Worm (Caenorhabditis elegans) whole organism, L2 larva: ENCODE results near the gene T01C3.11.

Source experiments
- C34F6.9 ChIP-seq: fragments of 150-350 bp; optimal IDR thresholded peaks from 2 replicates; lab custom pipeline; 2014; ENCODE audit warnings: missing biosample characterization, missing genetic modification characterization
- Y55F3AM.14 ChIP-seq: fragments of 200-800 bp; sonication (Bioruptor generic); optimal IDR thresholded peaks from 2 replicates; lab custom pipeline; 2018; ENCODE audit warnings: mild to moderate bottlenecking, missing genetic modification characterization, missing compliant biosample characterization
- alr-1 ChIP-seq: fragments of 150-350 bp; optimal IDR thresholded peaks from 2 replicates; lab custom pipeline; 2014; ENCODE audit warnings: missing biosample characterization, missing genetic modification characterization
- ama-1 ChIP-seq: fragments of 150-350 bp; optimal IDR thresholded peaks from 2 replicates; lab custom pipeline; 2018; ENCODE audit warnings: inconsistent platforms
- blmp-1 ChIP-seq: sonication (generic microtip); optimal IDR thresholded peaks from 2 replicates; lab custom pipeline; 2017; ENCODE audit warnings: missing genetic modification characterization, mild to moderate bottlenecking, missing compliant biosample characterization, antibody characterized with exemption, moderate library complexity; ENCODE audit not compliant: insufficient read depth
- ceh-16 ChIP-seq: fragments of 150-350 bp; optimal IDR thresholded peaks from 2 replicates; lab custom pipeline; 2014; ENCODE audit warnings: missing biosample characterization, missing genetic modification characterization
- ceh-82 ChIP-seq: fragments of 150-350 bp; optimal IDR thresholded peaks from 2 replicates; lab custom pipeline; 2014; ENCODE audit warnings: missing biosample characterization, missing genetic modification characterization
- dmd-4 ChIP-seq: sonication (generic microtip); optimal IDR thresholded peaks from 2 replicates; lab custom pipeline; 2017; ENCODE audit warnings: missing biosample characterization, missing genetic modification characterization
- egl-27 ChIP-seq: sonication (generic microtip); optimal IDR thresholded peaks from 3 replicates; lab custom pipeline; 2017; ENCODE audit warnings: missing biosample characterization, missing genetic modification reagents, missing genetic modification characterization
- elt-1 ChIP-seq: fragments of 150-350 bp; optimal IDR thresholded peaks from 2 replicates; lab custom pipeline; 2014; ENCODE audit warnings: missing biosample characterization, missing genetic modification characterization
- elt-3 ChIP-seq: sonication (generic microtip); optimal IDR thresholded peaks from 2 replicates; lab custom pipeline; 2017; ENCODE audit warnings: missing biosample characterization, missing genetic modification characterization
- fos-1 ChIP-seq: fragments of 150-350 bp; optimal IDR thresholded peaks from 2 replicates; lab custom pipeline; 2014; ENCODE audit warnings: missing biosample characterization, missing genetic modification characterization
- gmeb-1 ChIP-seq: fragments of 150-350 bp; optimal IDR thresholded peaks from 2 replicates; lab custom pipeline; 2014; ENCODE audit warnings: missing biosample characterization, missing genetic modification characterization
- lin-13 ChIP-seq: fragments of 150-350 bp; optimal IDR thresholded peaks from 2 replicates; lab custom pipeline; 2014; ENCODE audit warnings: missing biosample characterization, missing genetic modification reagents, missing genetic modification characterization
- lsy-2 ChIP-seq, 2 experiments: fragments of 150-350 bp in 1 of 2; sonication (generic microtip) in 1 of 2; optimal IDR thresholded peaks; 2 replicates each; lab custom pipeline; 2014 to 2017; ENCODE audit warnings: missing biosample characterization in 2 of 2, missing genetic modification characterization in 2 of 2
- mab-5 ChIP-seq: fragments of 150-350 bp; optimal IDR thresholded peaks from 2 replicates; lab custom pipeline; 2014; ENCODE audit warnings: missing biosample characterization, missing genetic modification characterization
- mbf-1 ChIP-seq: sonication (generic microtip); optimal IDR thresholded peaks from 2 replicates; lab custom pipeline; 2017; ENCODE audit warnings: missing biosample characterization, missing genetic modification characterization
- mdl-1 ChIP-seq, 2 experiments: fragments of 150-350 bp in 1 of 2; sonication (generic microtip) in 1 of 2; optimal IDR thresholded peaks; 2 replicates each; lab custom pipeline; 2017; ENCODE audit warnings: missing biosample characterization in 2 of 2, missing genetic modification characterization in 2 of 2
- nhr-10 ChIP-seq: sonication (generic microtip); optimal IDR thresholded peaks from 2 replicates; lab custom pipeline; 2017; ENCODE audit warnings: missing biosample characterization, missing genetic modification characterization
- nhr-12 ChIP-seq: fragments of 150-350 bp; optimal IDR thresholded peaks from 2 replicates; lab custom pipeline; 2014; ENCODE audit warnings: missing biosample characterization, missing genetic modification characterization
- nhr-129 ChIP-seq: fragments of 150-350 bp; optimal IDR thresholded peaks from 2 replicates; lab custom pipeline; 2014; ENCODE audit warnings: missing biosample characterization, missing genetic modification characterization
- nhr-23 ChIP-seq: fragments of 150-350 bp; optimal IDR thresholded peaks from 2 replicates; lab custom pipeline; 2014; ENCODE audit warnings: missing biosample characterization, missing genetic modification reagents, missing genetic modification characterization
- peb-1 ChIP-seq: fragments of 150-350 bp; optimal IDR thresholded peaks from 2 replicates; lab custom pipeline; 2014; ENCODE audit warnings: missing biosample characterization, missing genetic modification characterization
- sem-4 ChIP-seq: fragments of 150-350 bp; optimal IDR thresholded peaks from 2 replicates; lab custom pipeline; 2014; ENCODE audit warnings: missing biosample characterization, missing genetic modification reagents, missing genetic modification characterization
- skn-1 ChIP-seq: sonication (generic microtip); optimal IDR thresholded peaks from 2 replicates; lab custom pipeline; 2017; ENCODE audit warnings: missing biosample characterization, missing genetic modification characterization
- sma-3 ChIP-seq: sonication (generic microtip); optimal IDR thresholded peaks from 2 replicates; lab custom pipeline; 2016; ENCODE audit warnings: missing genetic modification reagents, missing genetic modification characterization, missing compliant biosample characterization
- sma-9 ChIP-seq, 2 experiments: fragments of 150-350 bp in 1 of 2; sonication (generic microtip) in 1 of 2; optimal IDR thresholded peaks; 2 replicates each; lab custom pipeline; 2014 to 2016; ENCODE audit warnings: missing genetic modification characterization in 2 of 2, mild to moderate bottlenecking in 1 of 2, missing biosample characterization in 1 of 2, missing compliant biosample characterization in 1 of 2, missing genetic modification reagents in 1 of 2, moderate library complexity in 1 of 2
- unc-39 ChIP-seq: fragments of 150-350 bp; optimal IDR thresholded peaks from 2 replicates; lab custom pipeline; 2014; ENCODE audit warnings: missing biosample characterization, missing genetic modification characterization
- unc-55 ChIP-seq: fragments of 150-350 bp; sonication (generic microtip); optimal IDR thresholded peaks from 3 replicates; lab custom pipeline; 2014; ENCODE audit warnings: missing biosample characterization, missing genetic modification reagents, missing genetic modification characterization
- unc-62 ChIP-seq: fragments of 150-350 bp; optimal IDR thresholded peaks from 2 replicates; lab custom pipeline; 2014; ENCODE audit warnings: missing biosample characterization, missing genetic modification reagents, missing genetic modification characterization
- zag-1 ChIP-seq: fragments of 150-350 bp; optimal IDR thresholded peaks from 2 replicates; lab custom pipeline; 2014; ENCODE audit warnings: missing biosample characterization, missing genetic modification characterization
- ztf-11 ChIP-seq: sonication (generic microtip); optimal IDR thresholded peaks from 2 replicates; lab custom pipeline; 2017; ENCODE audit warnings: missing biosample characterization, missing genetic modification characterization
- ztf-4 ChIP-seq: fragments of 150-350 bp; optimal IDR thresholded peaks from 2 replicates; lab custom pipeline; 2014; ENCODE audit warnings: missing biosample characterization, missing genetic modification characterization

Gene T01C3.11

ce11 chrV:14999485-15000023, at the start of gene T01C3.11:
Gene T01C3.11 (plus strand): TSS chrV:14999535.
- TF ChIP-seq nhr-23 (tag; lab: Kevin White, UChicago) (no peak), zag-1 (tag; lab: Kevin White, UChicago) (no peak), mbf-1 (no peak), sma-9 (GFP tag; optimal IDR thresholded peaks at IDR 0.05; lab: Kevin White, UChicago) (no peak), sma-9 (tag; optimal IDR thresholded peaks at IDR 0.05; lab: Kevin White, UChicago) (no peak), lsy-2 (tag; optimal IDR thresholded peaks at IDR 0.05; lab: Kevin White, UChicago) (no peak), elt-1 (no peak), gmeb-1 (no peak), unc-55 (no peak), lin-13 (GFP tag; lab: Kevin White, UChicago) (no peak), mdl-1 (tag; optimal IDR thresholded peaks at IDR 0.05; lab: Kevin White, UChicago) (no peak), elt-3 (no peak), ama-1 (lab: Kevin White, UChicago) (no peak)

ce11 chrV:14954633-14955032, 44.7 kb upstream of the T01C3.11 start, which contains the start of gene C30G7.5:
Gene C30G7.5 (minus strand): TSS chrV:14954733.
- no peak for TF ChIP-seq Y55F3AM.14
- TF ChIP-seq mab-5 (tag; lab: Kevin White, UChicago) = no peak
- no peak for TF ChIP-seq nhr-129 (tag; lab: Kevin White, UChicago)
- no peak for TF ChIP-seq blmp-1 (tag; lab: Kevin White, UChicago)
- no peak for TF ChIP-seq ztf-11 (tag; lab: Kevin White, UChicago)
- no peak for TF ChIP-seq fos-1 (tag; lab: Kevin White, UChicago)
- TF ChIP-seq sma-9 (GFP tag; optimal IDR thresholded peaks at IDR 0.05; lab: Kevin White, UChicago) = no peak
- no peak for TF ChIP-seq sma-9 (tag; optimal IDR thresholded peaks at IDR 0.05; lab: Kevin White, UChicago)
- TF ChIP-seq sem-4 (tag; lab: Kevin White, UChicago) = no peak
- no peak for TF ChIP-seq peb-1 (tag; lab: Kevin White, UChicago)
- no peak for TF ChIP-seq mbf-1
- TF ChIP-seq mdl-1 (tag; optimal IDR thresholded peaks at IDR 0.05; lab: Kevin White, UChicago) = no peak
- no peak for TF ChIP-seq C34F6.9 (tag; lab: Kevin White, UChicago)
- TF ChIP-seq, all 48 proteins: peak for 0

ce11 chrV:14955676-14956075, 43.7 kb upstream of the T01C3.11 start, which contains the start of gene F02D8.9:
Gene F02D8.9 (minus strand): TSS chrV:14955776.
- TF ChIP-seq mab-5 (tag; lab: Kevin White, UChicago) (no peak), nhr-23 (tag; lab: Kevin White, UChicago) (no peak), ztf-4 (tag; lab: Kevin White, UChicago) (no peak), nhr-10 (no peak), nhr-12 (tag; lab: Kevin White, UChicago) (no peak), unc-62 (GFP tag; lab: Kevin White, UChicago) (no peak), fos-1 (tag; lab: Kevin White, UChicago) (no peak), elt-3 (no peak), gmeb-1 (no peak), elt-1 (no peak), egl-27 (tag; lab: Kevin White, UChicago) (no peak), mdl-1 (tag; optimal IDR thresholded peaks at IDR 0.05; lab: Kevin White, UChicago) (no peak), alr-1 (tag; lab: Kevin White, UChicago) (no peak), skn-1 (tag; lab: Kevin White, UChicago) (no peak)

- TF ChIP-seq ceh-16 (no peak), sma-3 (no peak), unc-39 (no peak), fos-1 (tag; lab: Kevin White, UChicago) (no peak), ama-1 (lab: Kevin White, UChicago) (no peak), blmp-1 (tag; lab: Kevin White, UChicago) (no peak), unc-55 (no peak), nhr-23 (tag; lab: Kevin White, UChicago) (no peak), skn-1 (tag; lab: Kevin White, UChicago) (no peak), dmd-4 (tag; lab: Kevin White, UChicago) (no peak), ceh-82 (tag; lab: Kevin White, UChicago) (no peak), nhr-129 (tag; lab: Kevin White, UChicago) (no peak), ztf-11 (tag; lab: Kevin White, UChicago) (no peak)
These were observed 28.2 kb upstream of the T01C3.11 start, which contains the start of gene nlp-59 for ce11 chrV:14971136-14971535. Gene nlp-59 (plus strand): TSS chrV:14971436.
